Worm (Caenorhabditis elegans): ENCODE results near the gene C08F11.7.
"Not testable (repeated sequence)": the region's sequence is repeated elsewhere in the genome, so short reads cannot be mapped to it uniquely, and the experiment has no call there.

C08F11.7 gene

ce11 chrIV:13650238-13650637, 13.2 kb downstream of the C08F11.7 start, which contains the start of gene C08F11.17:
Gene C08F11.17 (minus strand): TSS chrIV:13650338.
- no peak for TF ChIP-seq ceh-13 (GFP tag; optimal IDR thresholded peaks at IDR 0.05)

- not testable (repeated sequence) for TF ChIP-seq ceh-36 (tag; optimal IDR thresholded peaks at IDR 0.05); F13C5.2 (tag; optimal IDR thresholded peaks at IDR 0.05); tbx-11 (GFP tag; IDR thresholded peaks at IDR 0.05)
These were observed 14.3 kb downstream of the C08F11.7 start, which contains the start of gene C08F11.12 for ce11 chrIV:13651411-13651810. Gene C08F11.12 (minus strand): TSS chrIV:13651511.

- TF ChIP-seq F13C5.2 (tag; optimal IDR thresholded peaks at IDR 0.05); tra-4 (tag; optimal IDR thresholded peaks at IDR 0.05); hmg-4 (GFP tag; optimal IDR thresholded peaks at IDR 0.05): not testable (repeated sequence)
These were observed 14.9 kb downstream of the C08F11.7 start, which contains the start of gene Y45F10C.6 for ce11 chrIV:13652023-13652422. Gene Y45F10C.6 (plus strand): TSS chrIV:13652323.

- not testable (repeated sequence) for TF ChIP-seq ama-1 (optimal IDR thresholded peaks at IDR 0.05); flt-1 (GFP tag; IDR thresholded peaks at IDR 0.05); hnd-1 (tag; optimal IDR thresholded peaks at IDR 0.05)
These were observed 22.4 kb downstream of the C08F11.7 start, which contains the start of gene Y45F10C.1 for ce11 chrIV:13659449-13659848. Gene Y45F10C.1 (minus strand): TSS chrIV:13659549.

ce11 chrIV:13662570-13662969, 25.5 kb downstream of the C08F11.7 start, which contains the start of gene Y45F10C.2:
Gene Y45F10C.2 (minus strand): TSS chrIV:13662670.
- TF ChIP-seq B0310.2 (tag; optimal IDR thresholded peaks at IDR 0.05); flt-1 (GFP tag; IDR thresholded peaks at IDR 0.05); hmg-4 (GFP tag; optimal IDR thresholded peaks at IDR 0.05): not testable (repeated sequence)

ce11 chrIV:13664090-13664489, 27.0 kb downstream of the C08F11.7 start, which contains the start of gene Y45F10C.4:
Gene Y45F10C.4 (minus strand): TSS chrIV:13664190.
- TF ChIP-seq ceh-13 (GFP tag; optimal IDR thresholded peaks at IDR 0.05): no peak
- no peak for TF ChIP-seq F13C5.2 (tag; optimal IDR thresholded peaks at IDR 0.05)
- TF ChIP-seq tra-4 (tag; optimal IDR thresholded peaks at IDR 0.05): no peak
- no peak for TF ChIP-seq ceh-36 (tag; optimal IDR thresholded peaks at IDR 0.05)

- TF ChIP-seq ceh-13 (GFP tag; optimal IDR thresholded peaks at IDR 0.05) (no peak), tbx-11 (GFP tag; IDR thresholded peaks at IDR 0.05) (no peak), F13C5.2 (tag; optimal IDR thresholded peaks at IDR 0.05) (no peak), tbx-37 (GFP tag; conservative IDR thresholded peaks at IDR 0.05) (no peak), sea-1 (GFP tag; conservative IDR thresholded peaks at IDR 0.05) (no peak), aly-1 (tag; optimal IDR thresholded peaks at IDR 0.05) (no peak), ets-7 (tag; optimal IDR thresholded peaks at IDR 0.05) (no peak), ama-1 (optimal IDR thresholded peaks at IDR 0.05) (no peak), hnd-1 (tag; optimal IDR thresholded peaks at IDR 0.05) (no peak), tra-4 (tag; optimal IDR thresholded peaks at IDR 0.05) (no peak), hmg-4 (GFP tag; optimal IDR thresholded peaks at IDR 0.05) (no peak), flt-1 (GFP tag; IDR thresholded peaks at IDR 0.05) (no peak), scrt-1 (GFP tag; IDR thresholded peaks at IDR 0.05) (no peak), hmbx-1 (tag; optimal IDR thresholded peaks at IDR 0.05) (no peak), ceh-36 (tag; optimal IDR thresholded peaks at IDR 0.05) (no peak), pes-1 (GFP tag; IDR thresholded peaks at IDR 0.05) (no peak)
These were observed 28.0 kb downstream of the C08F11.7 start for ce11 chrIV:13665073-13665472.

ce11 chrIV:13666849-13667430, 29.9 kb downstream of the C08F11.7 start, which contains the start of gene fbxa-215:
Gene fbxa-215 (minus strand): TSS chrIV:13666909.
- TF ChIP-seq hmbx-1 (tag; optimal IDR thresholded peaks at IDR 0.05): no peak
- no peak for TF ChIP-seq aly-1 (tag; optimal IDR thresholded peaks at IDR 0.05)
- TF ChIP-seq ceh-36 (tag; optimal IDR thresholded peaks at IDR 0.05): no peak
- no peak for TF ChIP-seq ets-7 (tag; optimal IDR thresholded peaks at IDR 0.05)
- TF ChIP-seq F13C5.2 (tag; optimal IDR thresholded peaks at IDR 0.05): no peak
- TF ChIP-seq scrt-1 (GFP tag; IDR thresholded peaks at IDR 0.05): no peak
- no peak for TF ChIP-seq pes-1 (GFP tag; IDR thresholded peaks at IDR 0.05)

- peak; percentile 55; the same call in 1 of the 2 replicates for TF ChIP-seq pes-1 (GFP tag; IDR thresholded peaks at IDR 0.05)
These were observed 30.9 kb downstream of the C08F11.7 start for ce11 chrIV:13667975-13668374.

ce11 chrIV:13673504-13673903, 36.4 kb downstream of the C08F11.7 start, which contains the start of gene oac-48:
Gene oac-48 (plus strand): TSS chrIV:13673804.
- TF ChIP-seq tbx-11 (GFP tag; IDR thresholded peaks at IDR 0.05): no peak
- TF ChIP-seq ama-1 (optimal IDR thresholded peaks at IDR 0.05): no peak
- no peak for TF ChIP-seq pes-1 (GFP tag; IDR thresholded peaks at IDR 0.05)
- TF ChIP-seq tbx-37 (GFP tag; conservative IDR thresholded peaks at IDR 0.05): no peak
- TF ChIP-seq sea-1 (GFP tag; conservative IDR thresholded peaks at IDR 0.05): no peak
- no peak for TF ChIP-seq ceh-13 (GFP tag; optimal IDR thresholded peaks at IDR 0.05)
- TF ChIP-seq hmg-4 (GFP tag; optimal IDR thresholded peaks at IDR 0.05): no peak
- TF ChIP-seq hnd-1 (tag; optimal IDR thresholded peaks at IDR 0.05): no peak
- no peak for TF ChIP-seq ets-7 (tag; optimal IDR thresholded peaks at IDR 0.05)
- no peak for TF ChIP-seq F13C5.2 (tag; optimal IDR thresholded peaks at IDR 0.05)
- no peak for TF ChIP-seq aly-1 (tag; optimal IDR thresholded peaks at IDR 0.05)
- TF ChIP-seq B0310.2 (tag; optimal IDR thresholded peaks at IDR 0.05): no peak
- no peak for TF ChIP-seq ceh-36 (tag; optimal IDR thresholded peaks at IDR 0.05)
- TF ChIP-seq scrt-1 (GFP tag; IDR thresholded peaks at IDR 0.05): no peak
- no peak for TF ChIP-seq tra-4 (tag; optimal IDR thresholded peaks at IDR 0.05)
- no peak for TF ChIP-seq flt-1 (GFP tag; IDR thresholded peaks at IDR 0.05)
